Fruit fly (Drosophila melanogaster): ENCODE results near the gene OtopLa.
A peak's percentile ranks its signal among the peaks of the same experiment; 100 is the strongest.

Gene OtopLa

dm6 chrX:5638588-5638987, 9.7 kb downstream of the OtopLa start (continued):
- TF ChIP-seq HLH54F (GFP tag; optimal IDR thresholded peaks at IDR 0.05) = peak; percentile 23
- peak; percentile 37; the same call in 1 of the 2 replicates for TF ChIP-seq Taf1 (GFP tag; IDR thresholded peaks at IDR 0.05)
- peak; percentile 73 for TF ChIP-seq CG11456 (GFP tag; IDR thresholded peaks at IDR 0.05)
- no peak for TF ChIP-seq pzg (GFP tag; optimal IDR thresholded peaks at IDR 0.05)
- peak; percentile 67 for TF ChIP-seq Awh (GFP tag; IDR thresholded peaks at IDR 0.05)
- no peak for TF ChIP-seq luna (GFP tag; optimal IDR thresholded peaks at IDR 0.05)
- no peak for TF ChIP-seq hth (optimal IDR thresholded peaks at IDR 0.05)
- no peak for TF ChIP-seq inv (GFP tag; IDR thresholded peaks at IDR 0.05; ENCODE audit: partially characterized antibody)
- peak; percentile 9 for TF ChIP-seq CG12219 (GFP tag; optimal IDR thresholded peaks at IDR 0.05)
- peak; percentile 62 for TF ChIP-seq CG12391 (tag; optimal IDR thresholded peaks at IDR 0.05)
- TF ChIP-seq Gug (GFP tag; IDR thresholded peaks at IDR 0.05) = peak; percentile 54; the same call in 2 of the 4 replicates
- peak; percentile 24 for TF ChIP-seq CG17829 (tag; optimal IDR thresholded peaks at IDR 0.05)
- TF ChIP-seq NC2β (GFP tag; optimal IDR thresholded peaks at IDR 0.05) = peak; percentile 22
- TF ChIP-seq mirr (GFP tag; optimal IDR thresholded peaks at IDR 0.05) = peak; percentile 20
- TF ChIP-seq CG15514 (GFP tag; optimal IDR thresholded peaks at IDR 0.05) = peak; percentile 49
- peak; percentile 40; the same call in 1 of the 3 replicates for TF ChIP-seq CG17361 (GFP tag; IDR thresholded peaks at IDR 0.05)
- peak; percentile 46; the same call in 1 of the 2 replicates for TF ChIP-seq seq (GFP tag; IDR thresholded peaks at IDR 0.05)
- TF ChIP-seq lilli (GFP tag; optimal IDR thresholded peaks at IDR 0.05) = peak; percentile 63
- TF ChIP-seq CG3726 (GFP tag; IDR thresholded peaks at IDR 0.05) = 0 out of 3 replicates have a peak, but pooled peaks have one; percentile 21
- TF ChIP-seq CG32767 (GFP tag; IDR thresholded peaks at IDR 0.05) = no peak
- TF ChIP-seq sob (GFP tag; IDR thresholded peaks at IDR 0.05) = peak; percentile 59; the same call in 1 of the 2 replicates
- peak; percentile 55 for TF ChIP-seq crol (GFP tag; IDR thresholded peaks at IDR 0.05)
- peak; percentile 40 for TF ChIP-seq Hsf (GFP tag; optimal IDR thresholded peaks at IDR 0.05)
- peak; percentile 72 for TF ChIP-seq ase (GFP tag; IDR thresholded peaks at IDR 0.05)
- TF ChIP-seq bcd (GFP tag; optimal IDR thresholded peaks at IDR 0.05) = peak; percentile 65
- peak; percentile 25 for TF ChIP-seq CHES-1-like (GFP tag; optimal IDR thresholded peaks at IDR 0.05)
- peak; percentile 88 for TF ChIP-seq CG17328 (GFP tag; IDR thresholded peaks at IDR 0.05)
- no peak for TF ChIP-seq CG18764 (GFP tag; optimal IDR thresholded peaks at IDR 0.05)
- TF ChIP-seq zfh1 (GFP tag; IDR thresholded peaks at IDR 0.05) = peak; percentile 65
- TF ChIP-seq CG4328 (GFP tag; optimal IDR thresholded peaks at IDR 0.05) = no peak
- no peak for TF ChIP-seq CG10565 (GFP tag; optimal IDR thresholded peaks at IDR 0.05)
- peak; percentile 21 for TF ChIP-seq Nf-YC (tag; optimal IDR thresholded peaks at IDR 0.05)
- TF ChIP-seq CoRest (tag; optimal IDR thresholded peaks at IDR 0.05) = peak; percentile 45
- TF ChIP-seq CG17802 (tag; optimal IDR thresholded peaks at IDR 0.05) = peak; percentile 15
- peak; percentile 56 for TF ChIP-seq ranshi (GFP tag; IDR thresholded peaks at IDR 0.05)
- peak; percentile 25 for TF ChIP-seq CG4820 (GFP tag; optimal IDR thresholded peaks at IDR 0.05)
- peak; percentile 60 for TF ChIP-seq CG34422 (GFP tag; IDR thresholded peaks at IDR 0.05)
- peak; percentile 28 for TF ChIP-seq CG18262 (tag; optimal IDR thresholded peaks at IDR 0.05)
- no peak for TF ChIP-seq CG17912 (GFP tag; optimal IDR thresholded peaks at IDR 0.05)
- TF ChIP-seq CG18011 (GFP tag; optimal IDR thresholded peaks at IDR 0.05) = no peak
- peak; percentile 48 for TF ChIP-seq tgo (GFP tag; IDR thresholded peaks at IDR 0.05)
- peak; percentile 57 for TF ChIP-seq CG32772 (GFP tag; IDR thresholded peaks at IDR 0.05)
- TF ChIP-seq CG4854 (GFP tag; optimal IDR thresholded peaks at IDR 0.05) = no peak
- peak; percentile 82 for TF ChIP-seq row (GFP tag; IDR thresholded peaks at IDR 0.05)
- TF ChIP-seq CG3407 (GFP tag; optimal IDR thresholded peaks at IDR 0.05) = no peak
